Worm (Caenorhabditis elegans): ENCODE data around the gene pdha-1.

pdha-1 gene

ce11 chrII:8020580-8021044 is 45.5 kb upstream of the pdha-1 start (continued):
- TF ChIP-seq ZK185.1 (tag; optimal IDR thresholded peaks at IDR 0.05; ENCODE audit: poor library complexity, severe bottlenecking), result no peak
- TF ChIP-seq Y79H2A.3 (GFP tag; conservative IDR thresholded peaks at IDR 0.05), result peak; percentile 84
- TF ChIP-seq F52B5.7 (tag; optimal IDR thresholded peaks at IDR 0.05), result peak; percentile 52

ce11 chrII:8022461-8022860 is 43.6 kb upstream of the pdha-1 start, which contains the start of gene hda-2:
Gene hda-2, minus strand, starts transcription at chrII:8022561.
- TF ChIP-seq Y67H2A.10 (GFP tag; conservative IDR thresholded peaks at IDR 0.05), result no peak
- TF ChIP-seq F39B2.1 (GFP tag; IDR thresholded peaks at IDR 0.05), result no peak
- no peak for TF ChIP-seq hlh-12 (tag; optimal IDR thresholded peaks at IDR 0.05)
- no peak for TF ChIP-seq F22D6.2 (tag; optimal IDR thresholded peaks at IDR 0.05)
- no peak for TF ChIP-seq F37B4.10 (GFP tag; IDR thresholded peaks at IDR 0.05)
- no peak for TF ChIP-seq B0019.2 (GFP tag; conservative IDR thresholded peaks at IDR 0.05)
- peak; percentile 9 for TF ChIP-seq hrde-1 (tag; optimal IDR thresholded peaks at IDR 0.05; ENCODE audit: borderline replicate concordance)
- TF ChIP-seq attf-5 (GFP tag; optimal IDR thresholded peaks at IDR 0.05), result no peak
- TF ChIP-seq F23B12.7 (tag; optimal IDR thresholded peaks at IDR 0.05; ENCODE audit: insufficient read depth), result no peak
- no peak for TF ChIP-seq ztf-6 (GFP tag; IDR thresholded peaks at IDR 0.05)
- TF ChIP-seq hmg-20 (GFP tag; IDR thresholded peaks at IDR 0.05), result no peak
- TF ChIP-seq F55B11.4 (tag; optimal IDR thresholded peaks at IDR 0.05; ENCODE audit: borderline replicate concordance, insufficient read depth), result no peak
- TF ChIP-seq hlh-26 (GFP tag; conservative IDR thresholded peaks at IDR 0.05), result no peak
- no peak for TF ChIP-seq pha-4 (tag; optimal IDR thresholded peaks at IDR 0.05)
- no peak for TF ChIP-seq ztf-22 (GFP tag; optimal IDR thresholded peaks at IDR 0.05)
- TF ChIP-seq Y95B8A.8 (GFP tag; IDR thresholded peaks at IDR 0.05), result no peak
- TF ChIP-seq sptf-2 (GFP tag; optimal IDR thresholded peaks at IDR 0.05), result no peak
- TF ChIP-seq ekl-4 (GFP tag; IDR thresholded peaks at IDR 0.05), result 0 out of 2 replicates have a peak, but pooled peaks have one; percentile 26
- TF ChIP-seq zfh-2 (GFP tag; conservative IDR thresholded peaks at IDR 0.05), result no peak
- no peak for TF ChIP-seq rcor-1 (GFP tag; IDR thresholded peaks at IDR 0.05)
- TF ChIP-seq let-526 (GFP tag; IDR thresholded peaks at IDR 0.05), result no peak
- no peak for TF ChIP-seq die-1 (tag; optimal IDR thresholded peaks at IDR 0.05)
- TF ChIP-seq dpff-1 (tag; optimal IDR thresholded peaks at IDR 0.05), result no peak
- no peak for TF ChIP-seq him-1 (tag; optimal IDR thresholded peaks at IDR 0.05)
- 0 out of 2 replicates have a peak, but pooled peaks have one; percentile 18 for TF ChIP-seq pbrm-1 (GFP tag; IDR thresholded peaks at IDR 0.05)

DNA sequence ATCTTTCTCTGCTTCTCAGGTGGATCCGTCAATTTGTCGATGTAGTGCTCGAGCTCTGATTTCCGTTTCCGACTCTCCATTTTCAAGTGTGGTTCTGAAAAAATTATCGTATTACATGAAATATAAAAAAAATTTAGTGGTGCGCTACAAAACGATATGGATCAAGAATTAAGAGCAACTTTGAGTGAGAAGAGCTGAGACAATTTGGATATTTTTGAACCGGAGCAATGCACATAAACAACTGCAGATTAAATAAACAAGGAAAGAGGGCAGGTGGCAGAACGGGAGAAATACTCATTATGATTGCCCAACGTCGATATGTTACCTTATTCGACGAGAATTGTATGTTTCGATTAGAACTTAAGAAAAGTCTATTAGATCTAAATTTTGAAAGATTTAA is 38.4 kb upstream of the pdha-1 start, which contains the start of gene swsn-7:
swsn-7 (minus strand) TSS at position 101 of the 400 bp plus-strand sequence.
- TF ChIP-seq efl-1 (GFP tag; optimal IDR thresholded peaks at IDR 0.05) (no peak), F33H1.4 (GFP tag; IDR thresholded peaks at IDR 0.05) (no peak), sdz-38 (tag; optimal IDR thresholded peaks at IDR 0.05) (no peak), F49E8.2 (tag; optimal IDR thresholded peaks at IDR 0.05; ENCODE audit: insufficient read depth) (no peak), cebp-1 (GFP tag; IDR thresholded peaks at IDR 0.05) (no peak), cebp-1 (tag; optimal IDR thresholded peaks at IDR 0.05) (no peak), B0035.1 (tag; optimal IDR thresholded peaks at IDR 0.05) (no peak), ccch-3 (GFP tag; optimal IDR thresholded peaks at IDR 0.05) (no peak), lin-40 (tag; optimal IDR thresholded peaks at IDR 0.05) (no peak), hlh-12 (tag; optimal IDR thresholded peaks at IDR 0.05) (no peak), fkh-3 (tag; optimal IDR thresholded peaks at IDR 0.05) (no peak), ztf-26 (tag; optimal IDR thresholded peaks at IDR 0.05) (no peak), ama-1 (optimal IDR thresholded peaks at IDR 0.05) (no peak), ama-1 (GFP tag; optimal IDR thresholded peaks at IDR 0.05) (no peak), B0261.1 (tag; optimal IDR thresholded peaks at IDR 0.05) (no peak), athp-1 (tag; optimal IDR thresholded peaks at IDR 0.05) (no peak), ztf-25 (GFP tag; IDR thresholded peaks at IDR 0.05) (no peak)
